Worm (Caenorhabditis elegans): ENCODE measurements around the gene srd-20.

The srd-20 gene

DNA sequence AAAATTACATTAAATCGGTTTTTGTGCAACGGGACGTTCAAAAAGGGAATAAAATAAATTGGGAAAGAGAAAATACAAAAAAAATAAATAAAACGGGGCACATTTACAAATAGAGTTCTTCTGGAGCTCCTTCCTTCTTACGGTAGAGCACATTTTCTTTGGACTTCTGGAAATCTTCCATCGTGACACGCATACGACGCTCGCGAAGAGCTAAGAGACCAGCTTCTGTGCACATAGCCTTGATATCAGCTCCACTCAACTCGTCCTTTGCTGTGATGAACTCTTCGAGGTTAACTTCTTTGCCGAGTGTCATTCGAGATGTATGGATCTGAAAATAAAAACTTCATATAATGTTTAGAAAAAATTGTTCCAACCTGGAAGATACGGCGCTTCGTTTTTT, 39.3 kb upstream of the srd-20 start:
- TF ChIP-seq php-3 (GFP tag; IDR thresholded peaks at IDR 0.05), result no peak
- TF ChIP-seq aha-1 (tag), result peak; percentile 15
- TF ChIP-seq jun-1 (tag; optimal IDR thresholded peaks at IDR 0.05), result peak; percentile 59
- peak; percentile 48 for TF ChIP-seq T20F7.1 (GFP tag; optimal IDR thresholded peaks at IDR 0.05)
- TF ChIP-seq pqm-1 (tag; optimal IDR thresholded peaks at IDR 0.05), result no peak
- no peak for TF ChIP-seq tra-1 (GFP tag; IDR thresholded peaks at IDR 0.05)
- no peak for TF ChIP-seq F44E2.7 (GFP tag; IDR thresholded peaks at IDR 0.05)
- no peak for TF ChIP-seq unc-62 (GFP tag; optimal IDR thresholded peaks at IDR 0.05 in 1 of 2)
- no peak for TF ChIP-seq unc-62 (tag; optimal IDR thresholded peaks at IDR 0.05)
- peak; percentile 3 for TF ChIP-seq hlh-11 (tag; optimal IDR thresholded peaks at IDR 0.05)
- no peak for TF ChIP-seq T26A8.4 (GFP tag; IDR thresholded peaks at IDR 0.05)

DNA sequence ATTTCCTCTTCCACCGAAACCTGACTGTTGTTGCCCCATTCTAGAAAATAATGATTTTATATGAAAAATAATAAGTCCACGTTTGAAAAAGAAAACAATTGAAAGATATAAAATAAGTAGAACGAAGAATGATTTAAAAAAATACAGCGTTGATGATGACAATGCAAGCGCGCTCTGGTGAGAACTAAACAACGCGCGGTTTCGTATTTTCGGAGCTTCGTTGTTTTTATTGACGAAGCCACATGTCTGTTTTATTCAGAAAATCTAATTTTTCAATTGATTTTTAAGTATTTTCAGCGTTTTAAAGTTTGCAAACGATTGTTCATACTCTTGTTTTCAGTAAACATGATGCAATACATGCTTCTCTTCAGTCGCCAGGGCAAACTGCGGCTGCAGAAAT, 37.8 kb upstream of the srd-20 start, which contains the start of the genes rpt-2 and aps-1:
rpt-2 (minus strand) TSS at position 40 of the 400 bp plus-strand sequence.
aps-1 (plus strand) TSS at position 341 of the 400 bp plus-strand sequence.
- TF ChIP-seq jun-1 (tag; optimal IDR thresholded peaks at IDR 0.05) (no peak), hmg-1.1 (GFP tag; IDR thresholded peaks at IDR 0.05) (peak; percentile 56), nhr-111 (GFP tag; optimal IDR thresholded peaks at IDR 0.05) (no peak), mxl-3 (GFP tag; optimal IDR thresholded peaks at IDR 0.05) (peak; percentile 50), lsy-2 (tag; optimal IDR thresholded peaks at IDR 0.05) (peak in 1 of 2 experiments; percentile 91), unc-39 (tag; optimal IDR thresholded peaks at IDR 0.05) (no peak), mdl-1 (tag; optimal IDR thresholded peaks at IDR 0.05) (peak in 1 of 2 experiments; percentile 67), mxl-2 (GFP tag; conservative IDR thresholded peaks at IDR 0.05) (no peak), F44E2.7 (GFP tag; IDR thresholded peaks at IDR 0.05) (no peak), snpc-4 (tag; optimal IDR thresholded peaks at IDR 0.05) (no peak), aly-2 (tag; optimal IDR thresholded peaks at IDR 0.05) (no peak), tra-1 (GFP tag; IDR thresholded peaks at IDR 0.05) (no peak), zag-1 (tag; optimal IDR thresholded peaks at IDR 0.05) (no peak), dpl-1 (GFP tag; optimal IDR thresholded peaks at IDR 0.05) (peak; percentile 79), dmd-8 (GFP tag; IDR thresholded peaks at IDR 0.05) (no peak), ctbp-1 (GFP tag; IDR thresholded peaks at IDR 0.05) (no peak), F10B5.3 (tag; optimal IDR thresholded peaks at IDR 0.05) (no peak), T26A8.4 (GFP tag; IDR thresholded peaks at IDR 0.05) (no peak), dmd-6 (GFP tag; IDR thresholded peaks at IDR 0.05) (peak; percentile 34), daf-8 (GFP tag; IDR thresholded peaks at IDR 0.05) (no peak), nhr-77 (tag; optimal IDR thresholded peaks at IDR 0.05) (peak; percentile 66), ztf-7 (tag; optimal IDR thresholded peaks at IDR 0.05) (peak; percentile 35), zfp-3 (GFP tag; conservative IDR thresholded peaks at IDR 0.05) (no peak), zip-11 (GFP tag; IDR thresholded peaks at IDR 0.05) (no peak), ceh-44 (GFP tag; IDR thresholded peaks at IDR 0.05) (no peak), unc-130 (GFP tag; optimal IDR thresholded peaks at IDR 0.05) (peak; percentile 26), lin-39 (tag; optimal IDR thresholded peaks at IDR 0.05) (no peak), Y48G9A.11 (GFP tag; IDR thresholded peaks at IDR 0.05) (peak; percentile 92), fos-1 (tag; optimal IDR thresholded peaks at IDR 0.05) (no peak), nhr-42 (GFP tag; IDR thresholded peaks at IDR 0.05) (no peak), sdz-12 (GFP tag; optimal IDR thresholded peaks at IDR 0.05) (no peak), ceh-32 (tag; optimal IDR thresholded peaks at IDR 0.05; ENCODE audit: poor library complexity) (no peak), nhr-41 (GFP tag; IDR thresholded peaks at IDR 0.05) (no peak), spr-3 (GFP tag; optimal IDR thresholded peaks at IDR 0.05) (no peak), set-16 (GFP tag; IDR thresholded peaks at IDR 0.05) (no peak), tag-97 (GFP tag; IDR thresholded peaks at IDR 0.05) (no peak), lin-38 (GFP tag; IDR thresholded peaks at IDR 0.05) (peak; percentile 97), egl-43 (GFP tag; IDR thresholded peaks at IDR 0.05) (no peak), T20F7.1 (GFP tag; optimal IDR thresholded peaks at IDR 0.05) (peak; percentile 100), ceh-62 (tag; optimal IDR thresholded peaks at IDR 0.05) (no peak), ceh-28 (tag; optimal IDR thresholded peaks at IDR 0.05) (no peak), cey-2 (tag; optimal IDR thresholded peaks at IDR 0.05; ENCODE audit: borderline replicate concordance, insufficient read depth) (no peak), arid-1 (GFP tag; conservative IDR thresholded peaks at IDR 0.05) (no peak), duxl-1 (tag; optimal IDR thresholded peaks at IDR 0.05; ENCODE audit: poor library complexity) (peak; percentile 46)

Measured in whole organism, L4 larva.